Worm (Caenorhabditis elegans) whole organism, late embryonic: ENCODE results near the gene C16C8.22.

ENCODE experiments used
- K09A11.1 ChIP-seq: sonication (generic microtip); optimal IDR thresholded peaks from 2 replicates; lab custom pipeline; 2017; ENCODE audit warnings: antibody characterized with exemption, mild to moderate bottlenecking, missing genetic modification characterization, missing compliant biosample characterization; ENCODE audit not compliant: insufficient read depth
- ama-1 ChIP-seq: fragments of 150-350 bp; optimal IDR thresholded peaks from 2 replicates; lab custom pipeline; 2014
- ceh-45 ChIP-seq: fragments of 200-800 bp; sonication (Bioruptor generic); IDR thresholded peaks from 2 replicates; pipeline ENCODE4 v1.3.6; 2022; ENCODE audit warnings: missing genetic modification reagents, missing genetic modification characterization, missing compliant biosample characterization
- elt-2 ChIP-seq: sonication (generic microtip); optimal IDR thresholded peaks from 2 replicates; lab custom pipeline; 2016; ENCODE audit warnings: missing genetic modification reagents, missing genetic modification characterization, missing compliant biosample characterization
- nhr-11 ChIP-seq: fragments of 150-350 bp; optimal IDR thresholded peaks from 2 replicates; lab custom pipeline; 2014; ENCODE audit warnings: missing biosample characterization, missing genetic modification characterization
- odd-2 ChIP-seq: sonication (generic microtip); optimal IDR thresholded peaks from 2 replicates; lab custom pipeline; 2017; ENCODE audit warnings: antibody characterized with exemption, mild to moderate bottlenecking, missing genetic modification characterization, missing compliant biosample characterization
- pha-4 ChIP-seq: fragments of 150-350 bp; optimal IDR thresholded peaks from 2 replicates; lab custom pipeline; 2018; ENCODE audit warnings: missing biosample characterization, missing genetic modification reagents, missing genetic modification characterization
- sox-4 ChIP-seq: sonication (generic microtip); optimal IDR thresholded peaks from 2 replicates; lab custom pipeline; 2017; ENCODE audit warnings: mild to moderate bottlenecking, missing genetic modification characterization, inconsistent platforms, missing compliant biosample characterization
- tbx-2 ChIP-seq: sonication (generic microtip); optimal IDR thresholded peaks from 2 replicates; lab custom pipeline; 2016; ENCODE audit warnings: missing genetic modification characterization, missing compliant biosample characterization
- unc-86 ChIP-seq: sonication (generic microtip); optimal IDR thresholded peaks from 2 replicates; lab custom pipeline; 2016; ENCODE audit warnings: missing genetic modification characterization, missing compliant biosample characterization

ce11 chrII:3422938-3423337 is 20.1 kb downstream of the C16C8.22 start:
- TF ChIP-seq ama-1 (lab: Kevin White, UChicago) (no peak), ceh-45 (no peak), elt-2 (tag; lab: Kevin White, UChicago) (no peak), odd-2 (tag; lab: Kevin White, UChicago) (no peak), sox-4 (tag; lab: Kevin White, UChicago) (no peak), pha-4 (no peak), nhr-11 (tag; lab: Kevin White, UChicago) (no peak), unc-86 (tag; lab: Kevin White, UChicago) (no peak), tbx-2 (no peak), K09A11.1 (tag; lab: Kevin White, UChicago) (no peak)
